Fruit fly (Drosophila melanogaster): ENCODE data around the gene spir.
A peak's percentile ranks its signal among the peaks of the same experiment; 100 is the strongest.

Gene spir

dm6 chr2L:20326317-20326716 lies 15.3 kb downstream of the spir start (continued):
- TF ChIP-seq unpg (GFP tag; optimal IDR thresholded peaks at IDR 0.05) = peak; percentile 69
- TF ChIP-seq CTCF (GFP tag; optimal IDR thresholded peaks at IDR 0.05) = peak; percentile 31
- peak; percentile 72 for TF ChIP-seq tap (tag; optimal IDR thresholded peaks at IDR 0.05)
- peak; percentile 31 for TF ChIP-seq Sox100B (GFP tag; optimal IDR thresholded peaks at IDR 0.05)
- peak; percentile 60 for TF ChIP-seq CG10654 (GFP tag; optimal IDR thresholded peaks at IDR 0.05)
- peak; percentile 56 for TF ChIP-seq CG8944 (GFP tag; optimal IDR thresholded peaks at IDR 0.05)
- peak; percentile 77 for TF ChIP-seq nau (GFP tag; optimal IDR thresholded peaks at IDR 0.05)
- TF ChIP-seq btn (GFP tag; optimal IDR thresholded peaks at IDR 0.05) = peak; percentile 72
- TF ChIP-seq CG1832 (GFP tag; optimal IDR thresholded peaks at IDR 0.05) = no peak
- TF ChIP-seq Ets65A (GFP tag) = peak; percentile 96
- no peak for TF ChIP-seq CG9797 (GFP tag; optimal IDR thresholded peaks at IDR 0.05)
- TF ChIP-seq Sox102F (GFP tag; optimal IDR thresholded peaks at IDR 0.05) = peak; percentile 67
- no peak for TF ChIP-seq CG4617 (GFP tag; optimal IDR thresholded peaks at IDR 0.05; ENCODE audit: borderline replicate concordance)
- peak; percentile 45 for TF ChIP-seq CG6683 (GFP tag; optimal IDR thresholded peaks at IDR 0.05)
- peak; percentile 83; the same call in 2 of the 3 replicates for TF ChIP-seq gce (GFP tag; IDR thresholded peaks at IDR 0.05)
- TF ChIP-seq C15 (GFP tag; IDR thresholded peaks at IDR 0.05) = 0 out of 3 replicates have a peak, but pooled peaks have one; percentile 31
- TF ChIP-seq B-H1 (GFP tag; IDR thresholded peaks at IDR 0.05) = peak; percentile 84
- TF ChIP-seq dimm (GFP tag; IDR thresholded peaks at IDR 0.05) = 0 out of 2 replicates have a peak, but pooled peaks have one; percentile 30
- TF ChIP-seq gcm2 (GFP tag; optimal IDR thresholded peaks at IDR 0.05) = no peak
- TF ChIP-seq ERR (GFP tag; optimal IDR thresholded peaks at IDR 0.05) = peak; percentile 71
- no peak for TF ChIP-seq CG42726 (GFP tag; IDR thresholded peaks at IDR 0.05; ENCODE audit: partially characterized antibody)
- peak; percentile 61 for TF ChIP-seq CG4360 (GFP tag; IDR thresholded peaks at IDR 0.05)
- peak; percentile 80 for TF ChIP-seq CG5245 (GFP tag; optimal IDR thresholded peaks at IDR 0.05)
- TF ChIP-seq HLHmδ (GFP tag; optimal IDR thresholded peaks at IDR 0.05) = no peak
- TF ChIP-seq lbe (GFP tag; optimal IDR thresholded peaks at IDR 0.05) = no peak
- peak; percentile 77 for TF ChIP-seq CG7357 (GFP tag; IDR thresholded peaks at IDR 0.05)
- no peak for TF ChIP-seq ac (GFP tag; optimal IDR thresholded peaks at IDR 0.05)
- TF ChIP-seq CG14441 (GFP tag; IDR thresholded peaks at IDR 0.05) = peak; percentile 85
- peak; percentile 2 for TF ChIP-seq CG2116 (GFP tag; optimal IDR thresholded peaks at IDR 0.05)
- TF ChIP-seq org-1 (GFP tag; optimal IDR thresholded peaks at IDR 0.05) = peak; percentile 63
- TF ChIP-seq NC2β (GFP tag; optimal IDR thresholded peaks at IDR 0.05) = peak; percentile 33
- peak; percentile 55 for TF ChIP-seq grau (tag; optimal IDR thresholded peaks at IDR 0.05)
- TF ChIP-seq Eip74EF (GFP tag; optimal IDR thresholded peaks at IDR 0.05) = peak in 1 of 2 experiments; percentile 23
- TF ChIP-seq CG13296 (GFP tag; optimal IDR thresholded peaks at IDR 0.05) = peak; percentile 42
- peak; percentile 14 for TF ChIP-seq fd3F (GFP tag; optimal IDR thresholded peaks at IDR 0.05)
- peak; percentile 66; the same call in 1 of the 2 replicates for TF ChIP-seq toy (GFP tag; IDR thresholded peaks at IDR 0.05)
- TF ChIP-seq CG7839 (tag; optimal IDR thresholded peaks at IDR 0.05) = peak; percentile 87
- no peak for TF ChIP-seq inv (GFP tag; IDR thresholded peaks at IDR 0.05; ENCODE audit: partially characterized antibody)
- TF ChIP-seq unc-4 (GFP tag; IDR thresholded peaks at IDR 0.05; ENCODE audit: partially characterized antibody) = no peak
- TF ChIP-seq ab (GFP tag; optimal IDR thresholded peaks at IDR 0.05) = no peak
- peak; percentile 78 for TF ChIP-seq CG6813 (GFP tag; optimal IDR thresholded peaks at IDR 0.05)
- TF ChIP-seq CG16815 (GFP tag; optimal IDR thresholded peaks at IDR 0.05) = peak; percentile 57
- no peak for TF ChIP-seq wek (GFP tag; optimal IDR thresholded peaks at IDR 0.05)
- TF ChIP-seq CG3407 (GFP tag; optimal IDR thresholded peaks at IDR 0.05) = peak; percentile 36
- no peak for TF ChIP-seq bowl (GFP tag; IDR thresholded peaks at IDR 0.05)
- peak; percentile 73 for TF ChIP-seq Six4 (GFP tag; optimal IDR thresholded peaks at IDR 0.05)
- no peak for TF ChIP-seq CG32772 (GFP tag; IDR thresholded peaks at IDR 0.05)
- peak; percentile 55 for TF ChIP-seq jumu (GFP tag; optimal IDR thresholded peaks at IDR 0.05)
- TF ChIP-seq CG15696 (tag; optimal IDR thresholded peaks at IDR 0.05) = peak; percentile 52
- TF ChIP-seq Hand (GFP tag; optimal IDR thresholded peaks at IDR 0.05) = no peak
- no peak for TF ChIP-seq bbx (GFP tag; IDR thresholded peaks at IDR 0.05; ENCODE audit: partially characterized antibody)

Measured in whole organism, embryonic.